Worm (Caenorhabditis elegans) whole organism, L2 larva: Measurements from ENCODE around the gene ndub-11.

Experiments used
- C34F6.9 ChIP-seq: fragments of 150-350 bp; optimal IDR thresholded peaks from 2 replicates; lab custom pipeline; 2014; ENCODE audit warnings: missing biosample characterization, missing genetic modification characterization
- F13H6.1 ChIP-seq: sonication (generic microtip); optimal IDR thresholded peaks from 2 replicates; lab custom pipeline; 2016; ENCODE audit warnings: missing genetic modification characterization, missing compliant biosample characterization
- ama-1 ChIP-seq: fragments of 150-350 bp; optimal IDR thresholded peaks from 2 replicates; lab custom pipeline; 2018; ENCODE audit warnings: inconsistent platforms
- ceh-16 ChIP-seq: fragments of 150-350 bp; optimal IDR thresholded peaks from 2 replicates; lab custom pipeline; 2014; ENCODE audit warnings: missing biosample characterization, missing genetic modification characterization
- crh-2 ChIP-seq: sonication (generic microtip); optimal IDR thresholded peaks from 2 replicates; lab custom pipeline; 2017; ENCODE audit warnings: missing biosample characterization, missing genetic modification characterization
- dmd-4 ChIP-seq: sonication (generic microtip); optimal IDR thresholded peaks from 2 replicates; lab custom pipeline; 2017; ENCODE audit warnings: missing biosample characterization, missing genetic modification characterization
- egl-27 ChIP-seq: sonication (generic microtip); optimal IDR thresholded peaks from 3 replicates; lab custom pipeline; 2017; ENCODE audit warnings: missing biosample characterization, missing genetic modification reagents, missing genetic modification characterization
- elt-1 ChIP-seq: fragments of 150-350 bp; optimal IDR thresholded peaks from 2 replicates; lab custom pipeline; 2014; ENCODE audit warnings: missing biosample characterization, missing genetic modification characterization
- elt-3 ChIP-seq: sonication (generic microtip); optimal IDR thresholded peaks from 2 replicates; lab custom pipeline; 2017; ENCODE audit warnings: missing biosample characterization, missing genetic modification characterization
- fos-1 ChIP-seq: fragments of 150-350 bp; optimal IDR thresholded peaks from 2 replicates; lab custom pipeline; 2014; ENCODE audit warnings: missing biosample characterization, missing genetic modification characterization
- gmeb-1 ChIP-seq: fragments of 150-350 bp; optimal IDR thresholded peaks from 2 replicates; lab custom pipeline; 2014; ENCODE audit warnings: missing biosample characterization, missing genetic modification characterization
- lin-11 ChIP-seq: fragments of 150-350 bp; sonication (generic microtip); optimal IDR thresholded peaks from 2 replicates; lab custom pipeline; 2014; ENCODE audit warnings: missing biosample characterization, missing genetic modification characterization, inconsistent platforms, mixed read lengths
- lin-13 ChIP-seq: fragments of 150-350 bp; optimal IDR thresholded peaks from 2 replicates; lab custom pipeline; 2014; ENCODE audit warnings: missing biosample characterization, missing genetic modification reagents, missing genetic modification characterization
- lin-39 ChIP-seq: fragments of 150-350 bp; optimal IDR thresholded peaks from 2 replicates; lab custom pipeline; 2014; ENCODE audit warnings: missing biosample characterization, missing genetic modification reagents, missing genetic modification characterization
- lsy-2 ChIP-seq, 2 experiments: fragments of 150-350 bp in 1 of 2; sonication (generic microtip) in 1 of 2; optimal IDR thresholded peaks; 2 replicates each; lab custom pipeline; 2014 to 2017; ENCODE audit warnings: missing biosample characterization in 2 of 2, missing genetic modification characterization in 2 of 2
- mab-5 ChIP-seq: fragments of 150-350 bp; optimal IDR thresholded peaks from 2 replicates; lab custom pipeline; 2014; ENCODE audit warnings: missing biosample characterization, missing genetic modification characterization
- mdl-1 ChIP-seq, 2 experiments: fragments of 150-350 bp in 1 of 2; sonication (generic microtip) in 1 of 2; optimal IDR thresholded peaks; 2 replicates each; lab custom pipeline; 2017; ENCODE audit warnings: missing biosample characterization in 2 of 2, missing genetic modification characterization in 2 of 2
- nhr-10 ChIP-seq: sonication (generic microtip); optimal IDR thresholded peaks from 2 replicates; lab custom pipeline; 2017; ENCODE audit warnings: missing biosample characterization, missing genetic modification characterization
- nhr-11 ChIP-seq: fragments of 150-350 bp; optimal IDR thresholded peaks from 2 replicates; lab custom pipeline; 2014; ENCODE audit warnings: missing biosample characterization, missing genetic modification characterization
- nhr-129 ChIP-seq: fragments of 150-350 bp; optimal IDR thresholded peaks from 2 replicates; lab custom pipeline; 2014; ENCODE audit warnings: missing biosample characterization, missing genetic modification characterization
- nhr-21 ChIP-seq: fragments of 150-350 bp; optimal IDR thresholded peaks from 2 replicates; lab custom pipeline; 2014; ENCODE audit warnings: missing biosample characterization, missing genetic modification characterization
- nhr-25 ChIP-seq: fragments of 150-350 bp; sonication (generic microtip); optimal IDR thresholded peaks from 3 replicates; lab custom pipeline; 2014; ENCODE audit warnings: missing biosample characterization, missing genetic modification characterization
- nhr-6 ChIP-seq: fragments of 150-350 bp; optimal IDR thresholded peaks from 2 replicates; lab custom pipeline; 2014; ENCODE audit warnings: missing biosample characterization, missing genetic modification characterization
- sem-4 ChIP-seq: fragments of 150-350 bp; optimal IDR thresholded peaks from 2 replicates; lab custom pipeline; 2014; ENCODE audit warnings: missing biosample characterization, missing genetic modification reagents, missing genetic modification characterization
- sma-3 ChIP-seq: sonication (generic microtip); optimal IDR thresholded peaks from 2 replicates; lab custom pipeline; 2016; ENCODE audit warnings: missing genetic modification reagents, missing genetic modification characterization, missing compliant biosample characterization
- sma-9 ChIP-seq, 2 experiments: fragments of 150-350 bp in 1 of 2; sonication (generic microtip) in 1 of 2; optimal IDR thresholded peaks; 2 replicates each; lab custom pipeline; 2014 to 2016; ENCODE audit warnings: missing genetic modification characterization in 2 of 2, mild to moderate bottlenecking in 1 of 2, missing biosample characterization in 1 of 2, missing compliant biosample characterization in 1 of 2, missing genetic modification reagents in 1 of 2, moderate library complexity in 1 of 2
- snpc-4 ChIP-seq: fragments of 150-350 bp; optimal IDR thresholded peaks from 2 replicates; lab custom pipeline; 2014; ENCODE audit warnings: missing biosample characterization, missing genetic modification characterization
- unc-39 ChIP-seq: fragments of 150-350 bp; optimal IDR thresholded peaks from 2 replicates; lab custom pipeline; 2014; ENCODE audit warnings: missing biosample characterization, missing genetic modification characterization
- unc-55 ChIP-seq: fragments of 150-350 bp; sonication (generic microtip); optimal IDR thresholded peaks from 3 replicates; lab custom pipeline; 2014; ENCODE audit warnings: missing biosample characterization, missing genetic modification reagents, missing genetic modification characterization
- unc-62 ChIP-seq: fragments of 150-350 bp; optimal IDR thresholded peaks from 2 replicates; lab custom pipeline; 2014; ENCODE audit warnings: missing biosample characterization, missing genetic modification reagents, missing genetic modification characterization
- ztf-1 ChIP-seq: fragments of 200-800 bp; sonication (Bioruptor generic); conservative IDR thresholded peaks from 2 replicates; pipeline ENCODE4 v1.3.6; 2022; ENCODE audit warnings: missing genetic modification characterization, missing compliant biosample characterization
- ztf-11 ChIP-seq: sonication (generic microtip); optimal IDR thresholded peaks from 2 replicates; lab custom pipeline; 2017; ENCODE audit warnings: missing biosample characterization, missing genetic modification characterization
- ztf-4 ChIP-seq: fragments of 150-350 bp; optimal IDR thresholded peaks from 2 replicates; lab custom pipeline; 2014; ENCODE audit warnings: missing biosample characterization, missing genetic modification characterization

ndub-11 gene

ce11 chrIV:8146283-8146682 is 16.3 kb upstream of the ndub-11 start:
- TF ChIP-seq lin-13 (GFP tag; lab: Kevin White, UChicago): no peak
- TF ChIP-seq sma-9 (GFP tag; optimal IDR thresholded peaks at IDR 0.05; lab: Kevin White, UChicago): peak; percentile 47
- TF ChIP-seq sma-9 (tag; optimal IDR thresholded peaks at IDR 0.05; lab: Kevin White, UChicago): no peak
- peak; percentile 42 for TF ChIP-seq nhr-129 (tag; lab: Kevin White, UChicago)
- TF ChIP-seq lsy-2 (tag; optimal IDR thresholded peaks at IDR 0.05; lab: Kevin White, UChicago): peak in 1 of 2 experiments; percentile 11
- peak; percentile 29 for TF ChIP-seq gmeb-1 (tag; lab: Kevin White, UChicago)
- peak; percentile 28 for TF ChIP-seq F13H6.1 (tag; lab: Kevin White, UChicago)
- TF ChIP-seq nhr-25 (tag; lab: Kevin White, UChicago): peak; percentile 86
- peak; percentile 53 for TF ChIP-seq crh-2
- no peak for TF ChIP-seq nhr-6 (tag; lab: Kevin White, UChicago)
- no peak for TF ChIP-seq ama-1
- TF ChIP-seq C34F6.9 (tag; lab: Kevin White, UChicago): peak; percentile 44
- TF ChIP-seq mdl-1 (tag; optimal IDR thresholded peaks at IDR 0.05; lab: Kevin White, UChicago): peak; percentile 60 to 69
- TF ChIP-seq elt-1 (tag; lab: Kevin White, UChicago): no peak
- TF ChIP-seq fos-1 (tag; lab: Kevin White, UChicago): peak; percentile 19
- TF ChIP-seq nhr-21: peak; percentile 31

- no peak for TF ChIP-seq nhr-21
- peak; percentile 66 for TF ChIP-seq unc-55 (GFP tag; lab: Kevin White, UChicago)
Observed at ce11 chrIV:8144341-8144740, 14.3 kb upstream of the ndub-11 start.

ce11 chrIV:8142735-8143550 is 12.9 kb upstream of the ndub-11 start, which contains the start of gene pmk-2:
TSS of gene pmk-2 (plus strand) at chrIV:8143500.
- TF ChIP-seq unc-55 (GFP tag; lab: Kevin White, UChicago) (peak; percentile 46), lsy-2 (tag; optimal IDR thresholded peaks at IDR 0.05; lab: Kevin White, UChicago) (peak in 1 of 2 experiments; percentile 54), dmd-4 (tag; lab: Kevin White, UChicago) (peak; percentile 47), unc-39 (tag; lab: Kevin White, UChicago) (no peak), nhr-11 (tag; lab: Kevin White, UChicago) (no peak), lin-13 (GFP tag; lab: Kevin White, UChicago) (peak; percentile 24), nhr-25 (tag; lab: Kevin White, UChicago) (no peak), sma-3 (no peak), snpc-4 (tag; lab: Kevin White, UChicago) (peak; percentile 4), ama-1 (no peak), crh-2 (peak; percentile 52), fos-1 (tag; lab: Kevin White, UChicago) (peak; percentile 54), ztf-11 (no peak), C34F6.9 (tag; lab: Kevin White, UChicago) (peak; percentile 67)
- TF ChIP-seq, all 48 proteins: peak for 8

DNA sequence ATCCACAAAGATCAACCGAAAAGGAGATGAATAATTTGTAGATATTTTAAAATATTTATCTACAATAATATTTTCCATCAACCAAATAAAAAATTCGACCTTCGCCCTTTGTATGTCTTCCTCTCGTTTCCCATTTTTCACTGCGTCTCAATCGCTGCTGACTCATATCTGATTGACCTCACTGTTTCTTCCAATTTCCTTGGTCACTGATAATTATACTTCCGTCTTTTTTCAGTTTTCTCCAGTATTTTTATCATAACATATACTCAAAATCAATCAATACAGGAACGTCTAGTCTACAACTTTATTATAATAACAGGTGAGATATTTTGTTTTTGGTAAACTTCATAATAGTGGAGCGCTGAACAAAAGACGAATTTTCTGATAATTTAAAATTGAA is 9.0 kb upstream of the ndub-11 start, which contains the start of gene pmk-3:
Gene pmk-3, plus strand, starts transcription at position 236 of the 400 bp plus-strand sequence.
- TF ChIP-seq fos-1 (tag; lab: Kevin White, UChicago): peak; percentile 96
- TF ChIP-seq elt-3 (tag; lab: Kevin White, UChicago): no peak

DNA sequence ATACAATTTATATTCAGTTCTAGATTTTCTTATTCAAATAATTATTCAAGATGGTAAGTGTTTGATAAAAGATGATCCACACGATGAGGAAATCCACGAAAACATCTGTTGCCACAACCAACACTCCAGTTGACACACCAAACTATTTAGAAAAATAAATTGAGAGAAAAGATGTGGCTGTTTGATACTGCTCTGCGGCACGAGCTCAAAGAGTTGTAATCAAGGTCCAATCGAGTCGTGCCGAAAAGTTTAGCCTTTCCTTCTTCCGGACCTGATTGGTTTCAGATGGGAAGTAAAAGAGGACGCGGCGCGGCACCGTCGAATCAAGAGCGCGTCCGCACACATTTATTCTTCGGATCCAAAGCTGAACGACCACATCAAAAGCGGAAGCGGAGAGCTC is 6.5 kb upstream of the ndub-11 start:
- TF ChIP-seq egl-27: no peak
- no peak for TF ChIP-seq nhr-6 (tag; lab: Kevin White, UChicago)
- TF ChIP-seq mdl-1 (tag; optimal IDR thresholded peaks at IDR 0.05; lab: Kevin White, UChicago): no peak
- TF ChIP-seq ztf-4: no peak
- TF ChIP-seq lin-39: no peak

DNA sequence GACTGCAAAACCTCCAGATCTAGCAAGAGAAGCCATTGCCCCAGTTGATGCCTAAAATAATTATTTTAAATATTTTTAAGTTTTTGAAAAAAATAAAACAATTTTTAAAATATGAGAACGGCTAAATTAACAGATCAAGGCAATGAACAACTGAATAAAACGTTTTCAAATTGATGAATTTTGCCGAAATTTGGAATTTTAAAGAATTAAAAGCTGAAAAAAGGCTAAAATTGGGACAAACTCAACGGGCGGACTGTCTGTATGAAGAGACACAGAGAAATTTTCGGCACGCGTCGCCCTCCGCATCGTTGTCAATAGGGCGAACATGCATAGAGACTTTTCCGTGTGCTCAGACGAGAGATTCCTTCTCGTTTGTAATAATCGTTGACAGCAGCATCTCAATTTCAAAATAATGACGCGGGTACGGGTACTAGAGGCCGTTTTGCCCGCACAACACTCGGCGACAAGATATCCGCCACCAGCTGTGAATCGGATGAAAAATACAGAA is 6.0 kb upstream of the ndub-11 start, which contains the start of the genes isp-1 and islo-1:
Gene isp-1, minus strand, starts transcription at position 51 of the 508 bp plus-strand sequence.
Gene islo-1, plus strand, starts transcription at position 385 of the 508 bp plus-strand sequence.
- TF ChIP-seq unc-55 (GFP tag; lab: Kevin White, UChicago) (peak; percentile 76), elt-1 (tag; lab: Kevin White, UChicago) (no peak), nhr-25 (tag; lab: Kevin White, UChicago) (peak; percentile 20), sem-4 (tag; lab: Kevin White, UChicago) (no peak), nhr-10 (tag; lab: Kevin White, UChicago) (no peak), F13H6.1 (tag; lab: Kevin White, UChicago) (peak; percentile 43), lsy-2 (tag; optimal IDR thresholded peaks at IDR 0.05; lab: Kevin White, UChicago) (peak in 1 of 2 experiments; percentile 69), nhr-11 (tag; lab: Kevin White, UChicago) (no peak), unc-62 (GFP tag; lab: Kevin White, UChicago) (no peak), fos-1 (tag; lab: Kevin White, UChicago) (peak; percentile 45), ztf-1 (GFP tag; lab: Robert Waterston, UW) (no peak), lin-11 (tag; lab: Kevin White, UChicago) (peak; percentile 36), sma-9 (GFP tag; optimal IDR thresholded peaks at IDR 0.05; lab: Kevin White, UChicago) (peak; percentile 6), sma-9 (tag; optimal IDR thresholded peaks at IDR 0.05; lab: Kevin White, UChicago) (no peak), C34F6.9 (tag; lab: Kevin White, UChicago) (peak; percentile 81), mdl-1 (tag; optimal IDR thresholded peaks at IDR 0.05; lab: Kevin White, UChicago) (peak in 1 of 2 experiments; percentile 44), crh-2 (peak; percentile 58), ceh-16 (no peak), nhr-129 (tag; lab: Kevin White, UChicago) (peak; percentile 80), mab-5 (no peak)
